Worm (Caenorhabditis elegans): Measurements from ENCODE around the gene kin-26.
A peak's percentile ranks its signal among the peaks of the same experiment; 100 is the strongest.

DNA sequence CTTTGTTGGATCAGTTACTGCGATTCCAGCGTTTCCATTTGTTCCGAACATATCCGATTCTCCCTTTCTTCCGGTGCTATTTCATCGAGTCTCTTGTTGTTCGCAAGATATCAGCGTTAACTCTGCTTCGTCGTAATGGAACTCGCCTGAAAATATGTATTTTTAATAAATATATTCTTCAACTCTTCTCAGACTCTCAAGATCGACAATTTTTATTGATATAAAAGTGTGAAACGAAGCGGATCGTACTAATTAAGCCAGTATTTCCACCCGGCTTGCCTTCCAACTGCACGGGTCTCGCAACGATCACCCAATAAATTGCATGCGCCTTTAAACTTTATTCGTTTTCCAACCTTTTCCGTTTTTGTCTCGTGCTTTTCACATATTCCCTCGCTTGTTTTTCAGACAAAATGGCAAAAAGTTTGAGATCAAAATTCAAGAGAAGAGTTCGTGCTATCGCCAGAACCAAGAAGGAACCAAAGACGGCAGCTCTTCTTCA is 46.4 kb upstream of the kin-26 start, which contains the start of the genes xpo-3 and C49H3.3:
- TF ChIP-seq nhr-11 (tag; optimal IDR thresholded peaks at IDR 0.05) (no peak), ama-1 (optimal IDR thresholded peaks at IDR 0.05) (no peak), dpl-1 (GFP tag; optimal IDR thresholded peaks at IDR 0.05) (peak; percentile 23 to 57 (median 24)), unc-130 (tag; optimal IDR thresholded peaks at IDR 0.05) (peak; percentile 9), hlh-4 (tag; optimal IDR thresholded peaks at IDR 0.05) (no peak)

Data from whole organism, L1 larva.